Fruit fly (Drosophila melanogaster): ENCODE measurements around the gene Gfat1.
"Not testable (repeated sequence)": the region's sequence is repeated elsewhere in the genome, so short reads cannot be mapped to it uniquely, and the experiment has no call there.

Gene Gfat1

DNA sequence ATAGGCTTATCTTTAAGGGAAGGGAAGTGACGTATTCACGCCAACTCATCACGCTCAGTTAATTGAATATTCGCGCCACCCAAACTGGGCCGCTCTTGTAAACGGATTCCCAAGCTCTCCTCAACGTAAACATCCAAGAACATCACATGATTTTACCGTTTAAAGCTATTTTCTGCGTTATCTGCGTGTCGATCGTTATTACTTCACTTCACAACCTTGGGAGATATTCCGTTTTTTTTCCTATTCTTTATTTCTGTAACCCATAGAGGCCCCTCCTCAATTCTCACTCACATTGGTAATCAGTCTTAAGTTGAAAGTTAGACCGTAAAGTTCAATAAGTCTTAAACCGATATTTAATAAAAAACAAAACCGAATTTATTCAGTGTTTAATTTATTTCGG is at the start of gene Gfat1:
Gene Gfat1, plus strand, starts transcription at position 301 of the 400 bp plus-strand sequence.
- TF ChIP-seq Ets21C (GFP tag; optimal IDR thresholded peaks at IDR 0.05); lz (GFP tag; optimal IDR thresholded peaks at IDR 0.05); Ets96B (tag; optimal IDR thresholded peaks at IDR 0.05): not testable (repeated sequence)

- TF ChIP-seq CG6854 (GFP tag; optimal IDR thresholded peaks at IDR 0.05) (no peak), dac (GFP tag; optimal IDR thresholded peaks at IDR 0.05) (no peak), esn (GFP tag; optimal IDR thresholded peaks at IDR 0.05) (no peak), fd59A (GFP tag; optimal IDR thresholded peaks at IDR 0.05) (no peak), spab (GFP tag; optimal IDR thresholded peaks at IDR 0.05) (no peak), Blimp-1 (GFP tag; optimal IDR thresholded peaks at IDR 0.05) (no peak), Hr38 (GFP tag; optimal IDR thresholded peaks at IDR 0.05) (no peak), Hr39 (GFP tag; optimal IDR thresholded peaks at IDR 0.05) (no peak), CG8119 (GFP tag; IDR thresholded peaks at IDR 0.05) (no peak)
These were observed 48.6 kb upstream of the Gfat1 start, which contains the start of gene CG42402 for dm6 chr3R:4077658-4078057. Gene CG42402, plus strand, starts transcription at chr3R:4077939.

DNA sequence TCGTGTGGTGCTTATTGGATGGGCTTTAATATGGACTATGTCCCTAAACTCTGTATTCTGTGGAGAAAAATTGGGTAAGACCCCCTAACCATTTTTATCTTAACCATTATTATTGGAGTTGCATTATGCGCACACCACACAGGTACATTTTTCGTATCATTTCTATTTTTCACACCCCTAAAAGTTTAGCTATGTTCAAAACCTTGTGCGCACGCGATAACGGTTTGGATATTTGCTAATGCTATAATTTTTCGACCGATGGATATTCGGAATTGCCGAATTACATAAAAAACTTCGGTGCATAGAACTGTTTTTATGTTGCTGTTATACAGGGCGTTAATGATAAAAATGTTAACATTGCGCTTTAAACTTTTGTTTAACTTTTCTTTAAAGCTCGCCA is 44.5 kb upstream of the Gfat1 start:
- TF ChIP-seq CG11294 (GFP tag; IDR thresholded peaks at IDR 0.05) (no peak), dsx (GFP tag; optimal IDR thresholded peaks at IDR 0.05; ENCODE audit: poor library complexity, severe bottlenecking) (no peak), CG10631 (GFP tag; optimal IDR thresholded peaks at IDR 0.05) (no peak), CG9139 (GFP tag; optimal IDR thresholded peaks at IDR 0.05) (no peak), achi (GFP tag; optimal IDR thresholded peaks at IDR 0.05) (no peak), Blimp-1 (GFP tag; optimal IDR thresholded peaks at IDR 0.05) (no peak), Hr38 (GFP tag; optimal IDR thresholded peaks at IDR 0.05) (no peak), Hr39 (GFP tag; optimal IDR thresholded peaks at IDR 0.05) (no peak)

DNA sequence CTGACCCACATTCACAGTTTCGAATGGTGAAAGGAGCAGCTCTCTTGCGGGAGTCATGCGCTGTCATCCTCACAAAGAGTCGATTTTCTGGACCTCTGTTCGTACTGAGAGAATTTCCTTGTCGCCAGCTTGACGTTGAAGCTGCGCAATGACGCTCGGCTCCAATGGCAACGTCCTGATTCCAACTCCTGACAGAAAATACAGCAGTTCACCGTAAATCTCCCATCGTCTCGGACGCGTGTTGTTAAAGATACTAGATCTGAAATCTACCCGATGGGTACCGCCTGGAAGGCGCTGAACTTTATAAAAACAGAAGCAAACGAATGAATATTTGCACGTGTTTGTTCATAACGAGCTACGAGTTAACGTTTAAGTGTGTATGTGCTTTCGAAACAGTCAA is 42.4 kb upstream of the Gfat1 start:
- no peak for TF ChIP-seq Eip78C (GFP tag)
- no peak for TF ChIP-seq dac (GFP tag; optimal IDR thresholded peaks at IDR 0.05)
- no peak for TF ChIP-seq CG11294 (GFP tag; IDR thresholded peaks at IDR 0.05)
- no peak for TF ChIP-seq acj6 (GFP tag; optimal IDR thresholded peaks at IDR 0.05)
- TF ChIP-seq CG3032 (tag; optimal IDR thresholded peaks at IDR 0.05): no peak
- TF ChIP-seq eg (GFP tag; IDR thresholded peaks at IDR 0.05): no peak

DNA sequence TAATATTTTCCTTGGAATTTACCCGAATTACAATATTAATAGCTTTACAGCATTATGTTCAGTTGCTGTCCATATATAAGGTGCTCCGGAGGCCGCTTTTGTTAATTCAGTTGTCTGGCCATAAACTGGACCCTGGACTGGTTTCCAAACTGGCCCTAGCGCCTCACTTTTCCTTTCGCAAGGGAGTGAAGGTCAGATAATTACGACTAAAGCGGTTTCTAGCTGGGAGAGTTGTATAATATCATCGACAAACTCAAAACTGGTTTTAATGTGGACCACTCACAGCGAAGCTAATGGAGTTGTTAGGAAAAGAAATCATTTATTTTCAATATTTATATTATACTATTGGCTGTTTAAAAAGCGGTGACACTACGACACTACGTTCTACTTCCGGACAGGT is 1.3 kb downstream of the Gfat1 start:
- TF ChIP-seq Eip78C (GFP tag): peak; percentile 35
- TF ChIP-seq pdm3 (GFP tag; optimal IDR thresholded peaks at IDR 0.05): no peak
- peak; percentile 68 for TF ChIP-seq Blimp-1 (GFP tag; optimal IDR thresholded peaks at IDR 0.05)
- peak; percentile 4 for TF ChIP-seq svp (GFP tag)
- peak in 1 of 2 experiments; percentile 1 for TF ChIP-seq ss (GFP tag; optimal IDR thresholded peaks at IDR 0.05)

DNA sequence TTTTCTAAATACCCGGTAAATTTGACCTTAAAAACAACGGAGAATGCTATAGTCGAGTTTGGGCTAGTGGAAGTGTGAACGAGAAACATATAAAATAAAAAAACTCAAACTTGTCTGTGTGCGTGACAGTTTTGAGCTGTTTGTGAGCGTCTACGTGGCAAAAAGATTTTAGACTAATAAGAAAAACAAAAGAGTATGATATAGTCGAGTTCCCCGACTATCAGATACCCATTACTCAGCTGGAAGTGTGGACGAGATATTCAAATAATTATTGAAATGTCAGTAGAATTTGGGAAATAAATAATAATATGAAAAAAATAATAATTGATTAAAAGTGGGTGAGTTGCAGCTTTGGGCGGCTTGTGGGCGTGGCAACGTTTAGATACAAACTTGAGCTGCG is 2.1 kb downstream of the Gfat1 start:
- TF ChIP-seq achi (GFP tag; optimal IDR thresholded peaks at IDR 0.05) (no peak), fd85E (GFP tag; optimal IDR thresholded peaks at IDR 0.05) (no peak), Eip78C (GFP tag) (no peak), Blimp-1 (GFP tag; optimal IDR thresholded peaks at IDR 0.05) (no peak), CG15336 (GFP tag; IDR thresholded peaks at IDR 0.05) (no peak), CG32006 (GFP tag; optimal IDR thresholded peaks at IDR 0.05) (no peak), CG11294 (GFP tag; IDR thresholded peaks at IDR 0.05) (no peak), eg (GFP tag; IDR thresholded peaks at IDR 0.05) (no peak), CG6163 (GFP tag; IDR thresholded peaks at IDR 0.05) (no peak), Sox14 (GFP tag; optimal IDR thresholded peaks at IDR 0.05) (no peak), acj6 (GFP tag; optimal IDR thresholded peaks at IDR 0.05) (no peak), esn (GFP tag; optimal IDR thresholded peaks at IDR 0.05) (no peak), Eip93F (GFP tag; optimal IDR thresholded peaks at IDR 0.05) (no peak), Eip75B (GFP tag; optimal IDR thresholded peaks at IDR 0.05) (no peak), salr (GFP tag; optimal IDR thresholded peaks at IDR 0.05) (no peak), CG8632 (GFP tag; optimal IDR thresholded peaks at IDR 0.05) (no peak), Ets96B (tag; optimal IDR thresholded peaks at IDR 0.05) (no peak), CG3032 (tag; optimal IDR thresholded peaks at IDR 0.05) (no peak)

Measured in whole organism, prepupa.